Worm (Caenorhabditis elegans) whole organism, L4 larva: Measurements from ENCODE around the gene C13A2.10.
A peak's percentile ranks its signal among the peaks of the same experiment; 100 is the strongest.

ENCODE experiments used
- D1046.2 ChIP-seq: fragments of 200-800 bp; sonication (Bioruptor generic); IDR thresholded peaks from 2 replicates; pipeline ENCODE4 v1.3.6; 2022; ENCODE audit warnings: missing genetic modification characterization, missing compliant biosample characterization
- F10B5.3 ChIP-seq: sonication (generic microtip); optimal IDR thresholded peaks from 2 replicates; lab custom pipeline; 2016; ENCODE audit warnings: mild to moderate bottlenecking, missing genetic modification characterization, missing compliant biosample characterization
- F37D6.2 ChIP-seq: sonication (generic microtip); optimal IDR thresholded peaks from 2 replicates; lab custom pipeline; 2016; ENCODE audit warnings: mild to moderate bottlenecking, missing genetic modification characterization, missing compliant biosample characterization
- F44E2.7 ChIP-seq: fragments of 200-800 bp; sonication (Bioruptor generic); IDR thresholded peaks from 2 replicates; pipeline ENCODE4 v2.1.2; 2022; ENCODE audit warnings: missing genetic modification characterization, missing compliant biosample characterization
- Y105C5A.15 ChIP-seq: fragments of 200-800 bp; sonication (Bioruptor generic); IDR thresholded peaks from 2 replicates; pipeline ENCODE4 v1.3.6; 2022; ENCODE audit warnings: missing genetic modification characterization, missing compliant biosample characterization
- Y48G9A.11 ChIP-seq: fragments of 200-800 bp; sonication (Bioruptor generic); IDR thresholded peaks from 2 replicates; pipeline ENCODE4 v1.3.6; 2022; ENCODE audit warnings: missing genetic modification reagents, missing genetic modification characterization, missing compliant biosample characterization
- Y5F2A.4 ChIP-seq: fragments of 200-800 bp; sonication (Bioruptor generic); optimal IDR thresholded peaks from 2 replicates; lab custom pipeline; 2018; ENCODE audit warnings: mild to moderate bottlenecking, missing genetic modification characterization, missing compliant biosample characterization
- aha-1 ChIP-seq: fragments of 150-350 bp; peaks from one replicate; lab custom pipeline; 2014; ENCODE audit warnings: missing biosample characterization, missing genetic modification characterization
- ama-1 ChIP-seq: fragments of 150-350 bp; optimal IDR thresholded peaks from 2 replicates; lab custom pipeline; 2014; ENCODE audit warnings: inconsistent platforms, mixed read lengths
- arid-1 ChIP-seq: fragments of 200-800 bp; sonication (Bioruptor generic); conservative IDR thresholded peaks from 2 replicates; pipeline ENCODE4 v1.3.6; 2022; ENCODE audit warnings: missing genetic modification reagents, missing genetic modification characterization, missing compliant biosample characterization
- attf-4 ChIP-seq: sonication (generic microtip); optimal IDR thresholded peaks from 3 replicates; lab custom pipeline; 2017; ENCODE audit warnings: missing biosample characterization, missing genetic modification characterization
- ceh-44 ChIP-seq: fragments of 200-800 bp; sonication (Bioruptor generic); IDR thresholded peaks from 2 replicates; pipeline ENCODE4 v1.3.6; 2022; ENCODE audit warnings: missing genetic modification reagents, missing genetic modification characterization, missing compliant biosample characterization
- ceh-82 ChIP-seq: sonication (generic microtip); optimal IDR thresholded peaks from 2 replicates; lab custom pipeline; 2017; ENCODE audit warnings: missing biosample characterization, missing genetic modification characterization
- cey-2 ChIP-seq: sonication (generic microtip); optimal IDR thresholded peaks from 3 replicates; lab custom pipeline; 2017; ENCODE audit warnings: missing genetic modification characterization, mild to moderate bottlenecking, missing compliant biosample characterization, antibody characterized with exemption, borderline replicate concordance; ENCODE audit not compliant: insufficient read depth
- ctbp-1 ChIP-seq: fragments of 200-800 bp; sonication (Bioruptor generic); IDR thresholded peaks from 2 replicates; pipeline ENCODE4 v1.3.6; 2022; ENCODE audit warnings: missing genetic modification reagents, missing genetic modification characterization, missing compliant biosample characterization
- daf-12 ChIP-seq: fragments of 150-350 bp; optimal IDR thresholded peaks from 2 replicates; lab custom pipeline; 2014; ENCODE audit warnings: missing biosample characterization, missing genetic modification reagents, missing genetic modification characterization
- daf-16 ChIP-seq, 3 experiments: sonication (generic microtip); optimal IDR thresholded peaks; 2 replicates each; lab custom pipeline; 2016 to 2017; ENCODE audit warnings: missing genetic modification characterization in 3 of 3, missing genetic modification reagents in 3 of 3, mild to moderate bottlenecking in 2 of 3, missing compliant biosample characterization in 2 of 3, missing biosample characterization in 1 of 3, moderate library complexity in 1 of 3
- daf-19 ChIP-seq: fragments of 200-800 bp; sonication (Bioruptor generic); conservative IDR thresholded peaks from 2 replicates; pipeline ENCODE4 v1.3.6; 2022; ENCODE audit warnings: missing genetic modification characterization, missing compliant biosample characterization
- dmd-6 ChIP-seq: fragments of 200-800 bp; sonication (Bioruptor generic); IDR thresholded peaks from 2 replicates; pipeline ENCODE4 v1.3.6; 2022; ENCODE audit warnings: missing genetic modification reagents, missing genetic modification characterization, missing compliant biosample characterization
- dmd-9 ChIP-seq: fragments of 200-800 bp; sonication (Bioruptor generic); IDR thresholded peaks from 2 replicates; pipeline ENCODE4 v1.3.6; 2022; ENCODE audit warnings: missing genetic modification reagents, missing genetic modification characterization, missing compliant biosample characterization
- dpl-1 ChIP-seq: fragments of 150-350 bp; optimal IDR thresholded peaks from 2 replicates; lab custom pipeline; 2014; ENCODE audit warnings: missing biosample characterization, missing genetic modification reagents, missing genetic modification characterization
- duxl-1 ChIP-seq: sonication (generic microtip); optimal IDR thresholded peaks from 2 replicates; lab custom pipeline; 2016; ENCODE audit warnings: mild to moderate bottlenecking, missing genetic modification characterization, moderate library complexity, missing compliant biosample characterization; ENCODE audit not compliant: poor library complexity
- dve-1 ChIP-seq: sonication (generic microtip); optimal IDR thresholded peaks from 2 replicates; lab custom pipeline; 2017; ENCODE audit warnings: antibody characterized with exemption, mild to moderate bottlenecking, missing genetic modification characterization, missing compliant biosample characterization; ENCODE audit not compliant: insufficient read depth
- fos-1 ChIP-seq: fragments of 150-350 bp; optimal IDR thresholded peaks from 2 replicates; lab custom pipeline; 2014; ENCODE audit warnings: missing biosample characterization, missing genetic modification characterization
- gei-8 ChIP-seq: fragments of 200-800 bp; sonication (Bioruptor generic); optimal IDR thresholded peaks from 2 replicates; lab custom pipeline; 2018; ENCODE audit warnings: mild to moderate bottlenecking, missing genetic modification characterization, missing compliant biosample characterization
- hlh-11 ChIP-seq: fragments of 200-800 bp; sonication (Bioruptor generic); optimal IDR thresholded peaks from 2 replicates; lab custom pipeline; 2018; ENCODE audit warnings: mild to moderate bottlenecking, missing genetic modification characterization, missing compliant biosample characterization
- hlh-30 ChIP-seq: sonication (generic microtip); optimal IDR thresholded peaks from 2 replicates; lab custom pipeline; 2017; ENCODE audit warnings: antibody characterized with exemption, mild to moderate bottlenecking, missing genetic modification characterization, missing compliant biosample characterization; ENCODE audit not compliant: insufficient read depth
- hmg-1.1 ChIP-seq: fragments of 200-800 bp; sonication (Bioruptor generic); IDR thresholded peaks from 2 replicates; pipeline ENCODE4 v1.3.6; 2022; ENCODE audit warnings: missing genetic modification reagents, missing genetic modification characterization, missing compliant biosample characterization
- jun-1 ChIP-seq: fragments of 150-350 bp; optimal IDR thresholded peaks from 2 replicates; lab custom pipeline; 2014; ENCODE audit warnings: missing biosample characterization, missing genetic modification reagents, missing genetic modification characterization
- lim-7 ChIP-seq: fragments of 200-800 bp; sonication (Bioruptor generic); IDR thresholded peaks from 2 replicates; pipeline ENCODE4 v1.3.6; 2022; ENCODE audit warnings: missing genetic modification characterization, missing compliant biosample characterization
- lin-1 ChIP-seq: fragments of 200-800 bp; sonication (Bioruptor generic); IDR thresholded peaks from 2 replicates; pipeline ENCODE4 v1.3.6; 2022; ENCODE audit warnings: missing genetic modification reagents, missing genetic modification characterization, missing compliant biosample characterization
- lin-15B ChIP-seq: fragments of 150-350 bp; sonication (generic microtip); optimal IDR thresholded peaks from 3 replicates; lab custom pipeline; 2014; ENCODE audit warnings: missing biosample characterization, missing genetic modification characterization
- lin-29 ChIP-seq: fragments of 200-800 bp; sonication (Bioruptor generic); IDR thresholded peaks from 2 replicates; pipeline ENCODE4 v1.3.6; 2022; ENCODE audit warnings: missing genetic modification reagents, missing genetic modification characterization, missing compliant biosample characterization
- lsy-2 ChIP-seq, 2 experiments: fragments of 150-350 bp in 1 of 2; sonication (generic microtip) in 1 of 2; optimal IDR thresholded peaks; 2 replicates each; lab custom pipeline; 2014 to 2017; ENCODE audit warnings: missing biosample characterization in 2 of 2, missing genetic modification characterization in 2 of 2
- madf-5 ChIP-seq, 2 experiments: fragments of 200-800 bp; sonication (Bioruptor generic); IDR thresholded peaks; 2 replicates each; pipeline ENCODE4 v1.3.6; 2022; ENCODE audit warnings: missing compliant biosample characterization in 2 of 2, missing genetic modification characterization in 2 of 2
- mdt-29 ChIP-seq: fragments of 200-800 bp; sonication (Bioruptor generic); IDR thresholded peaks from 2 replicates; pipeline ENCODE4 v1.3.6; 2022; ENCODE audit warnings: missing genetic modification reagents, missing genetic modification characterization, missing compliant biosample characterization
- mep-1 ChIP-seq: fragments of 150-350 bp; sonication (generic microtip); optimal IDR thresholded peaks from 3 replicates; lab custom pipeline; 2014; ENCODE audit warnings: missing biosample characterization, missing genetic modification characterization
- mes-2 ChIP-seq: sonication (generic microtip); optimal IDR thresholded peaks from 2 replicates; lab custom pipeline; 2016; ENCODE audit warnings: missing genotype, mild to moderate bottlenecking, missing genetic modification characterization, missing compliant biosample characterization; ENCODE audit not compliant: poor library complexity, severe bottlenecking
- nhr-6 ChIP-seq: fragments of 150-350 bp; optimal IDR thresholded peaks from 2 replicates; lab custom pipeline; 2014; ENCODE audit warnings: missing biosample characterization, missing genetic modification characterization
- nhr-77 ChIP-seq: fragments of 150-350 bp; optimal IDR thresholded peaks from 2 replicates; lab custom pipeline; 2014; ENCODE audit warnings: missing biosample characterization, missing genetic modification characterization
- pha-4 ChIP-seq, 2 experiments: fragments of 150-350 bp in 1 of 2; fragments of 200-800 bp in 1 of 2; sonication (Bioruptor generic) in 1 of 2; IDR thresholded peaks in 1 of 2; optimal IDR thresholded peaks in 1 of 2; 2 replicates each; pipeline versions ENCODE4 v1.3.6 to Lab custom; 2014 to 2022; ENCODE audit warnings: missing genetic modification characterization in 2 of 2, missing genetic modification reagents in 2 of 2, missing biosample characterization in 1 of 2, missing compliant biosample characterization in 1 of 2
- pqm-1 ChIP-seq: sonication (generic microtip); optimal IDR thresholded peaks from 2 replicates; lab custom pipeline; 2017; ENCODE audit warnings: missing biosample characterization, missing genetic modification characterization
- rbr-2 ChIP-seq: sonication (generic microtip); optimal IDR thresholded peaks from 2 replicates; lab custom pipeline; 2016; ENCODE audit warnings: missing genotype, missing genetic modification characterization, missing compliant biosample characterization
- spr-1 ChIP-seq: sonication (generic microtip); optimal IDR thresholded peaks from 2 replicates; lab custom pipeline; 2016; ENCODE audit warnings: mild to moderate bottlenecking, missing genetic modification characterization, missing compliant biosample characterization
- spr-3 ChIP-seq: fragments of 200-800 bp; sonication (Bioruptor generic); optimal IDR thresholded peaks from 2 replicates; lab custom pipeline; 2018; ENCODE audit warnings: mild to moderate bottlenecking, missing genetic modification characterization, missing compliant biosample characterization
- tra-1 ChIP-seq: fragments of 200-800 bp; sonication (Bioruptor generic); IDR thresholded peaks from 2 replicates; pipeline ENCODE4 v1.3.6; 2022; ENCODE audit warnings: missing genetic modification reagents, missing genetic modification characterization, missing compliant biosample characterization
- vab-7 ChIP-seq: fragments of 200-800 bp; sonication (Bioruptor generic); IDR thresholded peaks from 2 replicates; pipeline ENCODE4 v1.3.6; 2022; ENCODE audit warnings: missing genetic modification reagents, missing genetic modification characterization, missing compliant biosample characterization
- zfp-2 ChIP-seq: sonication (generic microtip); optimal IDR thresholded peaks from 2 replicates; lab custom pipeline; 2016; ENCODE audit warnings: mild to moderate bottlenecking, missing genetic modification characterization, missing compliant biosample characterization
- zfp-3 ChIP-seq: fragments of 200-800 bp; sonication (Bioruptor generic); conservative IDR thresholded peaks from 2 replicates; pipeline ENCODE4 v1.3.6; 2022; ENCODE audit warnings: missing genetic modification reagents, missing genetic modification characterization, missing compliant biosample characterization
- ztf-7 ChIP-seq: fragments of 150-350 bp; optimal IDR thresholded peaks from 2 replicates; lab custom pipeline; 2014; ENCODE audit warnings: missing biosample characterization, missing genetic modification characterization

The C13A2.10 gene

DNA sequence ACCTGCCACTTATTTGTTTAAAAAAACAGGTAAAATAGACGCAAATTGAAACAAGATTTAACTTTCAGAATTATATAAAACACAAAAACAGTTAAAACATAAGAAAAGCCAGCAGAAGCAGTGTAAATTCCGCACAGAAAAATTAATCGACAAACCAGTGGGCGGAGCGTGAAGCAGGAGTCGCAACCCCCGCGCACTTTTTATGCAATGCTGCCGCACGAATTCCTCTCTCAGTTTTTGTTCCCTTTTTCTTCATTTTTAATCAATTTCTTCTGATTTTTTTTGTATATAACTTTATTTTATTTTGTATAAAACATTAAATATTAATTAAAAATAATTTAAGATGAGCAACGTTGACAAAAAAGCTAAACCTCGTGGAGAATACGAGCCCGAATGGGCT, 44.0 kb downstream of the C13A2.10 start, which contains the start of the genes gei-6 and krr-1:
gei-6 (minus strand) TSS at position 2 of the 400 bp plus-strand sequence.
krr-1 (plus strand) TSS at position 344 of the 400 bp plus-strand sequence.
- TF ChIP-seq vab-7 (GFP tag; lab: Robert Waterston, UW) (no peak), daf-16 (GFP tag; optimal IDR thresholded peaks at IDR 0.05; lab: Kevin White, UChicago) (no peak), daf-16 (tag; optimal IDR thresholded peaks at IDR 0.05; lab: Kevin White, UChicago) (peak; percentile 24), Y105C5A.15 (GFP tag; lab: Robert Waterston, UW) (no peak), lsy-2 (tag; optimal IDR thresholded peaks at IDR 0.05; lab: Kevin White, UChicago) (peak in 1 of 2 experiments; percentile 57), fos-1 (tag; lab: Kevin White, UChicago) (no peak), ceh-44 (GFP tag; lab: Robert Waterston, UW) (no peak), tra-1 (no peak), ama-1 (lab: Kevin White, UChicago) (no peak), lin-15B (peak; percentile 35), dpl-1 (GFP tag; lab: Kevin White, UChicago) (peak; percentile 65), daf-19 (GFP tag; lab: Robert Waterston, UW) (no peak), Y48G9A.11 (GFP tag; lab: Robert Waterston, UW) (no peak), Y5F2A.4 (GFP tag; lab: Kevin White, UChicago) (no peak), lin-29 (GFP tag; lab: Robert Waterston, UW) (no peak), nhr-77 (tag; lab: Kevin White, UChicago) (peak; percentile 15), zfp-2 (tag; lab: Kevin White, UChicago) (no peak), arid-1 (GFP tag; lab: Robert Waterston, UW) (0 out of 2 replicates have a peak, but pooled peaks have one; percentile 45), duxl-1 (peak; percentile 28), madf-5 (GFP tag; IDR thresholded peaks at IDR 0.05; lab: Robert Waterston, UW) (no peak), nhr-6 (tag; lab: Kevin White, UChicago) (no peak), jun-1 (tag; lab: Kevin White, UChicago) (no peak), hmg-1.1 (GFP tag; lab: Robert Waterston, UW) (0 out of 2 replicates have a peak, but pooled peaks have one; percentile 20), mdt-29 (GFP tag; lab: Robert Waterston, UW) (no peak), mep-1 (peak; percentile 62), hlh-11 (tag; lab: Kevin White, UChicago) (peak; percentile 3), gei-8 (GFP tag; lab: Kevin White, UChicago) (no peak), attf-4 (no peak), dmd-6 (GFP tag; lab: Robert Waterston, UW) (no peak), F37D6.2 (tag; lab: Kevin White, UChicago) (no peak), ztf-7 (no peak), daf-12 (tag; lab: Kevin White, UChicago) (no peak), D1046.2 (GFP tag; lab: Robert Waterston, UW) (no peak), lim-7 (GFP tag; lab: Robert Waterston, UW) (no peak), ceh-82 (tag; lab: Kevin White, UChicago) (no peak), pqm-1 (peak; percentile 13), spr-1 (tag; lab: Kevin White, UChicago) (no peak), dve-1 (tag; lab: Kevin White, UChicago) (peak; percentile 46), zfp-3 (GFP tag; lab: Robert Waterston, UW) (no peak), pha-4 (GFP tag; IDR thresholded peaks at IDR 0.05; lab: Robert Waterston, UW) (peak; percentile 58; the same call in 1 of the 2 replicates), pha-4 (tag; optimal IDR thresholded peaks at IDR 0.05; lab: Kevin White, UChicago) (no peak), cey-2 (no peak), ctbp-1 (no peak), mes-2 (tag; lab: Kevin White, UChicago) (peak; percentile 85), rbr-2 (peak; percentile 25), spr-3 (GFP tag; lab: Kevin White, UChicago) (no peak), dmd-9 (GFP tag; lab: Robert Waterston, UW) (no peak), F10B5.3 (tag; lab: Kevin White, UChicago) (no peak), hlh-30 (tag; lab: Kevin White, UChicago) (peak; percentile 11), F44E2.7 (no peak), lin-1 (GFP tag; lab: Robert Waterston, UW) (no peak), aha-1 (tag; lab: Kevin White, UChicago) (peak; percentile 30)
